Fruit fly (Drosophila melanogaster): ENCODE data around the gene CG32445.

The CG32445 gene

DNA sequence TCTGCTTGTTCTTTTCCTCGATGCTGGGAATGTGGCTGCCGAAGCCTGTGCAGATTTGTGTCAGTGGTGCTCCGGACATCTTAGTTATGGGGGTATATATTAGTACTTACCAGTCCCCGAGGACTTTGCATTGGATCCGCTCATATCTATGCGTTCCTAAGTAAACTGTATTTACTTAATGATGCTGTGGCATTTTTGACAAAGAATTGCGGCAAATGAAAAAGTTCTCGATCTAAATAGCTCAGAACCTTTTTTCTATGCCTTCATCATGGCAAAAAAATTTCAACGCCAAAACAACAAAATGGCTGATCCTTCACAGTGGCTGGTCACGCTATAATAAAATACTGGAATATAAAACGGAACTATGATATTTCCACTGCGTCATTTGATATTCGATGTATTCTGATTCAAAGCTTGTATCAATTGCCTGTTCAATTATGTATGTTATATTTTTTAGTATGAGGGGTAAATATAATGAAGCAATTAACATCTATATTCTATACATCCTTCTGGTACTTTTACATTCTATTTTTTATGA, 4.9 kb upstream of the CG32445 start, which contains the start of gene MED1 (continued):
- peak; percentile 24 for TF ChIP-seq CG9817 (tag; optimal IDR thresholded peaks at IDR 0.05)
- TF ChIP-seq CHES-1-like (GFP tag; optimal IDR thresholded peaks at IDR 0.05) = peak; percentile 64
- TF ChIP-seq tna (GFP tag; IDR thresholded peaks at IDR 0.05; ENCODE audit: partially characterized antibody) = no peak
- TF ChIP-seq CG32767 (GFP tag; IDR thresholded peaks at IDR 0.05) = no peak
- peak; percentile 71 for TF ChIP-seq stwl (tag; optimal IDR thresholded peaks at IDR 0.05)
- TF ChIP-seq Ets65A (GFP tag) = no peak
- no peak for TF ChIP-seq CG7786 (GFP tag; optimal IDR thresholded peaks at IDR 0.05)
- TF ChIP-seq p53 (GFP tag; optimal IDR thresholded peaks at IDR 0.05) = no peak
- TF ChIP-seq CG12104 (GFP tag; optimal IDR thresholded peaks at IDR 0.05) = no peak
- no peak for TF ChIP-seq CG7987 (GFP tag; optimal IDR thresholded peaks at IDR 0.05)
- TF ChIP-seq Nf-YB (GFP tag; optimal IDR thresholded peaks at IDR 0.05) = no peak
- no peak for TF ChIP-seq CG2199 (GFP tag; IDR thresholded peaks at IDR 0.05)
- no peak for TF ChIP-seq CG43689 (GFP tag; IDR thresholded peaks at IDR 0.05)
- TF ChIP-seq CG14710 (tag; optimal IDR thresholded peaks at IDR 0.05) = peak; percentile 27
- peak; percentile 54 for TF ChIP-seq BEAF-32 (GFP tag; optimal IDR thresholded peaks at IDR 0.05)
- TF ChIP-seq pzg (GFP tag; optimal IDR thresholded peaks at IDR 0.05) = peak; percentile 71
- TF ChIP-seq CG17802 (tag; optimal IDR thresholded peaks at IDR 0.05) = peak; percentile 75
- TF ChIP-seq unpg (GFP tag; optimal IDR thresholded peaks at IDR 0.05) = no peak
- TF ChIP-seq CG17328 (GFP tag; IDR thresholded peaks at IDR 0.05) = no peak
- TF ChIP-seq CG17912 (GFP tag; optimal IDR thresholded peaks at IDR 0.05) = no peak
- 0 out of 2 replicates have a peak, but pooled peaks have one; percentile 39 for TF ChIP-seq slbo (GFP tag; IDR thresholded peaks at IDR 0.05)
- TF ChIP-seq Jarid2 (GFP tag; optimal IDR thresholded peaks at IDR 0.05) = no peak
- no peak for TF ChIP-seq Six4 (GFP tag; optimal IDR thresholded peaks at IDR 0.05)
- TF ChIP-seq CG16863 (GFP tag; optimal IDR thresholded peaks at IDR 0.05) = no peak
- no peak for TF ChIP-seq kay (GFP tag; optimal IDR thresholded peaks at IDR 0.05)
- TF ChIP-seq CG1024 (GFP tag; IDR thresholded peaks at IDR 0.05) = peak; percentile 50
- TF ChIP-seq CG3847 (GFP tag; IDR thresholded peaks at IDR 0.05) = peak; percentile 40
- TF ChIP-seq hkb (optimal IDR thresholded peaks at IDR 0.05) = no peak
- TF ChIP-seq hkb (GFP tag; IDR thresholded peaks at IDR 0.05) = no peak
- no peak for TF ChIP-seq Fer1 (GFP tag; optimal IDR thresholded peaks at IDR 0.05)
- TF ChIP-seq Asciz (GFP tag; optimal IDR thresholded peaks at IDR 0.05) = no peak
- TF ChIP-seq Blimp-1 (GFP tag; optimal IDR thresholded peaks at IDR 0.05) = no peak
- no peak for TF ChIP-seq maf-S (GFP tag; optimal IDR thresholded peaks at IDR 0.05)
- TF ChIP-seq slou (GFP tag; optimal IDR thresholded peaks at IDR 0.05) = no peak
- TF ChIP-seq CG11085 (GFP tag; IDR thresholded peaks at IDR 0.05) = no peak
- TF ChIP-seq Rx (GFP tag; IDR thresholded peaks at IDR 0.05) = no peak
- no peak for TF ChIP-seq CG8944 (GFP tag; optimal IDR thresholded peaks at IDR 0.05)
- TF ChIP-seq esg (GFP tag; conservative IDR thresholded peaks at IDR 0.05) = no peak
- TF ChIP-seq CG7745 (tag; optimal IDR thresholded peaks at IDR 0.05) = no peak
- TF ChIP-seq CG12155 (GFP tag; optimal IDR thresholded peaks at IDR 0.05) = no peak
- TF ChIP-seq CG7839 (tag; optimal IDR thresholded peaks at IDR 0.05) = no peak
- no peak for TF ChIP-seq CG14050 (GFP tag; IDR thresholded peaks at IDR 0.05)
- no peak for TF ChIP-seq D19A (tag; optimal IDR thresholded peaks at IDR 0.05)
- TF ChIP-seq dimm (GFP tag; IDR thresholded peaks at IDR 0.05) = no peak
- no peak for TF ChIP-seq pnt (GFP tag; optimal IDR thresholded peaks at IDR 0.05)
- TF ChIP-seq cwo (GFP tag; optimal IDR thresholded peaks at IDR 0.05) = no peak
- TF ChIP-seq CG7357 (GFP tag; IDR thresholded peaks at IDR 0.05) = peak; percentile 93
- TF ChIP-seq Opbp (GFP tag; IDR thresholded peaks at IDR 0.05; ENCODE audit: partially characterized antibody) = 0 out of 3 replicates have a peak, but pooled peaks have one; percentile 14
- TF ChIP-seq jigr1 (GFP tag; IDR thresholded peaks at IDR 0.05) = peak; percentile 33; the same call in 1 of the 3 replicates
- TF ChIP-seq crc (GFP tag; optimal IDR thresholded peaks at IDR 0.05) = no peak
- TF ChIP-seq fd3F (GFP tag; optimal IDR thresholded peaks at IDR 0.05) = no peak
